Worm (Caenorhabditis elegans) whole organism, late embryonic: ENCODE data around the gene C08F11.17.

Experiments used
- C08G9.2 ChIP-seq: sonication (generic microtip); optimal IDR thresholded peaks from 2 replicates; lab custom pipeline; 2016; ENCODE audit warnings: mild to moderate bottlenecking, missing genetic modification characterization, moderate library complexity, missing compliant biosample characterization
- C38D4.7 ChIP-seq: fragments of 200-800 bp; sonication (Bioruptor generic); optimal IDR thresholded peaks from 2 replicates; lab custom pipeline; 2018; ENCODE audit warnings: mild to moderate bottlenecking, missing genetic modification characterization, moderate library complexity, missing compliant biosample characterization
- K09A11.1 ChIP-seq: sonication (generic microtip); optimal IDR thresholded peaks from 2 replicates; lab custom pipeline; 2017; ENCODE audit warnings: antibody characterized with exemption, mild to moderate bottlenecking, missing genetic modification characterization, missing compliant biosample characterization; ENCODE audit not compliant: insufficient read depth
- T23F11.4 ChIP-seq: fragments of 200-800 bp; sonication (Bioruptor generic); optimal IDR thresholded peaks from 2 replicates; lab custom pipeline; 2018; ENCODE audit warnings: mild to moderate bottlenecking, missing genetic modification characterization, missing compliant biosample characterization
- Y22D7AL.16 ChIP-seq: sonication (generic microtip); optimal IDR thresholded peaks from 2 replicates; lab custom pipeline; 2016; ENCODE audit warnings: missing genetic modification characterization, missing compliant biosample characterization
- ahr-1 ChIP-seq: sonication (generic microtip); optimal IDR thresholded peaks from 2 replicates; lab custom pipeline; 2016; ENCODE audit warnings: missing genetic modification characterization, missing compliant biosample characterization
- ceh-14 ChIP-seq: sonication (generic microtip); optimal IDR thresholded peaks from 2 replicates; lab custom pipeline; 2016; ENCODE audit warnings: missing genotype, missing genetic modification characterization, missing compliant biosample characterization
- ceh-22 ChIP-seq: sonication (generic microtip); optimal IDR thresholded peaks from 2 replicates; lab custom pipeline; 2017; ENCODE audit warnings: missing biosample characterization, missing genetic modification characterization
- ceh-24 ChIP-seq: sonication (generic microtip); optimal IDR thresholded peaks from 2 replicates; lab custom pipeline; 2016; ENCODE audit warnings: mild to moderate bottlenecking, missing genetic modification characterization, missing compliant biosample characterization
- ceh-31 ChIP-seq: sonication (generic microtip); optimal IDR thresholded peaks from 2 replicates; lab custom pipeline; 2016; ENCODE audit warnings: missing genetic modification characterization, missing compliant biosample characterization
- ceh-34 ChIP-seq: sonication (generic microtip); optimal IDR thresholded peaks from 2 replicates; lab custom pipeline; 2016; ENCODE audit warnings: mild to moderate bottlenecking, missing genetic modification characterization, missing compliant biosample characterization
- ceh-45 ChIP-seq: fragments of 200-800 bp; sonication (Bioruptor generic); IDR thresholded peaks from 2 replicates; pipeline ENCODE4 v1.3.6; 2022; ENCODE audit warnings: missing genetic modification reagents, missing genetic modification characterization, missing compliant biosample characterization
- ceh-48 ChIP-seq: sonication (generic microtip); optimal IDR thresholded peaks from 2 replicates; lab custom pipeline; 2016; ENCODE audit warnings: missing genetic modification characterization, inconsistent platforms, missing compliant biosample characterization
- ceh-6 ChIP-seq: fragments of 200-800 bp; sonication (Bioruptor generic); optimal IDR thresholded peaks from 2 replicates; lab custom pipeline; 2018; ENCODE audit warnings: mild to moderate bottlenecking, missing genetic modification characterization, missing compliant biosample characterization
- che-1 ChIP-seq: sonication (generic microtip); optimal IDR thresholded peaks from 2 replicates; lab custom pipeline; 2016; ENCODE audit warnings: mild to moderate bottlenecking, missing genetic modification characterization, missing compliant biosample characterization
- dve-1 ChIP-seq: sonication (generic microtip); optimal IDR thresholded peaks from 2 replicates; lab custom pipeline; 2017; ENCODE audit warnings: antibody characterized with exemption, mild to moderate bottlenecking, missing genetic modification characterization, missing compliant biosample characterization
- elt-2 ChIP-seq: sonication (generic microtip); optimal IDR thresholded peaks from 2 replicates; lab custom pipeline; 2016; ENCODE audit warnings: missing genetic modification reagents, missing genetic modification characterization, missing compliant biosample characterization
- eyg-1 ChIP-seq: sonication (generic microtip); optimal IDR thresholded peaks from 2 replicates; lab custom pipeline; 2016; ENCODE audit warnings: missing genotype, missing genetic modification characterization, missing compliant biosample characterization
- fkh-10 ChIP-seq: fragments of 150-350 bp; optimal IDR thresholded peaks from 2 replicates; lab custom pipeline; 2014; ENCODE audit warnings: missing biosample characterization, missing genetic modification reagents, missing genetic modification characterization
- hlh-13 ChIP-seq: fragments of 200-800 bp; sonication (Bioruptor generic); optimal IDR thresholded peaks from 2 replicates; lab custom pipeline; 2018; ENCODE audit warnings: mild to moderate bottlenecking, missing genetic modification characterization, missing compliant biosample characterization
- nfya-1 ChIP-seq: sonication (generic microtip); optimal IDR thresholded peaks from 2 replicates; lab custom pipeline; 2017; ENCODE audit warnings: missing genetic modification characterization, mild to moderate bottlenecking, missing compliant biosample characterization, antibody characterized with exemption, moderate library complexity
- npax-4 ChIP-seq: sonication (generic microtip); optimal IDR thresholded peaks from 2 replicates; lab custom pipeline; 2016; ENCODE audit warnings: missing genetic modification characterization, missing compliant biosample characterization
- pag-3 ChIP-seq: sonication (generic microtip); optimal IDR thresholded peaks from 2 replicates; lab custom pipeline; 2016; ENCODE audit warnings: missing compliant biosample characterization, missing genetic modification characterization, borderline replicate concordance
- pat-9 ChIP-seq: fragments of 200-800 bp; sonication (Bioruptor generic); optimal IDR thresholded peaks from 2 replicates; lab custom pipeline; 2018; ENCODE audit warnings: mild to moderate bottlenecking, missing genetic modification characterization, moderate library complexity, missing compliant biosample characterization
- pax-1 ChIP-seq: fragments of 150-350 bp; optimal IDR thresholded peaks from 2 replicates; lab custom pipeline; 2014; ENCODE audit warnings: missing biosample characterization, missing genetic modification characterization
- pha-2 ChIP-seq: sonication (generic microtip); optimal IDR thresholded peaks from 2 replicates; lab custom pipeline; 2017; ENCODE audit warnings: mild to moderate bottlenecking, missing genetic modification characterization, missing compliant biosample characterization
- pros-1 ChIP-seq: fragments of 150-350 bp; optimal IDR thresholded peaks from 2 replicates; lab custom pipeline; 2014; ENCODE audit warnings: missing biosample characterization, missing genetic modification reagents, missing genetic modification characterization
- ref-2 ChIP-seq: sonication (generic microtip); optimal IDR thresholded peaks from 2 replicates; lab custom pipeline; 2016; ENCODE audit warnings: missing genetic modification characterization, missing compliant biosample characterization
- rnt-1 ChIP-seq: sonication (generic microtip); optimal IDR thresholded peaks from 2 replicates; lab custom pipeline; 2016; ENCODE audit warnings: missing genetic modification characterization, missing compliant biosample characterization
- sdc-2 ChIP-seq: sonication (generic microtip); optimal IDR thresholded peaks from 2 replicates; lab custom pipeline; 2016; ENCODE audit warnings: missing genotype, missing genetic modification characterization, missing compliant biosample characterization
- sox-2 ChIP-seq: fragments of 200-800 bp; sonication (Bioruptor generic); IDR thresholded peaks from 2 replicates; pipeline ENCODE4 v1.3.6; 2022; ENCODE audit warnings: missing genetic modification reagents, missing genetic modification characterization, missing compliant biosample characterization
- syd-9 ChIP-seq: sonication (generic microtip); optimal IDR thresholded peaks from 2 replicates; lab custom pipeline; 2016; ENCODE audit warnings: mild to moderate bottlenecking, missing genetic modification characterization, moderate library complexity, missing compliant biosample characterization
- tbx-2 ChIP-seq: sonication (generic microtip); optimal IDR thresholded peaks from 2 replicates; lab custom pipeline; 2016; ENCODE audit warnings: missing genetic modification characterization, missing compliant biosample characterization
- tbx-7 ChIP-seq: sonication (generic microtip); optimal IDR thresholded peaks from 2 replicates; lab custom pipeline; 2016; ENCODE audit warnings: missing genotype, missing genetic modification characterization, missing compliant biosample characterization
- unc-42 ChIP-seq: sonication (generic microtip); optimal IDR thresholded peaks from 2 replicates; lab custom pipeline; 2016; ENCODE audit warnings: missing genotype, missing genetic modification characterization, missing compliant biosample characterization
- zip-5 ChIP-seq: sonication (generic microtip); optimal IDR thresholded peaks from 2 replicates; lab custom pipeline; 2016; ENCODE audit warnings: missing genetic modification characterization, missing compliant biosample characterization

C08F11.17 gene

ce11 chrIV:13626469-13626868, 23.7 kb downstream of the C08F11.17 start, which contains the start of gene sru-21:
sru-21 (plus strand) TSS chrIV:13626769.
- TF ChIP-seq nfya-1 (tag; lab: Kevin White, UChicago), result no peak
- no peak for TF ChIP-seq ceh-31
- no peak for TF ChIP-seq unc-42
- TF ChIP-seq pros-1 (tag; lab: Kevin White, UChicago), result no peak
- TF ChIP-seq pha-2 (tag; lab: Kevin White, UChicago), result no peak
- TF ChIP-seq ceh-48 (tag; lab: Kevin White, UChicago), result no peak
- TF ChIP-seq tbx-2 (tag; lab: Kevin White, UChicago), result no peak

- no peak for TF ChIP-seq fkh-10 (GFP tag; lab: Kevin White, UChicago)
- no peak for TF ChIP-seq tbx-7 (tag; lab: Kevin White, UChicago)
- no peak for TF ChIP-seq sdc-2
- TF ChIP-seq ceh-34 (tag; lab: Kevin White, UChicago), result no peak
- no peak for TF ChIP-seq tbx-2 (tag; lab: Kevin White, UChicago)
- TF ChIP-seq, all 69 proteins: peak for 0
Observed at ce11 chrIV:13623533-13623932, 26.6 kb downstream of the C08F11.17 start, which contains the start of gene C08F11.1. C08F11.1 (plus strand) TSS chrIV:13623833.

- TF ChIP-seq fkh-10 (GFP tag; lab: Kevin White, UChicago), result no peak
- TF ChIP-seq ref-2, result no peak
- no peak for TF ChIP-seq zip-5 (tag; lab: Kevin White, UChicago)
- no peak for TF ChIP-seq Y22D7AL.16
- TF ChIP-seq ceh-14 (tag; lab: Kevin White, UChicago), result no peak
- no peak for TF ChIP-seq T23F11.4 (GFP tag; lab: Kevin White, UChicago)
- no peak for TF ChIP-seq eyg-1
- no peak for TF ChIP-seq C38D4.7 (GFP tag; lab: Kevin White, UChicago)
- no peak for TF ChIP-seq sox-2 (GFP tag; lab: Robert Waterston, UW)
- TF ChIP-seq tbx-2 (tag; lab: Kevin White, UChicago), result no peak
- no peak for TF ChIP-seq pag-3 (tag; lab: Kevin White, UChicago)
- TF ChIP-seq che-1 (tag; lab: Kevin White, UChicago), result no peak
- TF ChIP-seq rnt-1 (tag; lab: Kevin White, UChicago), result no peak
- TF ChIP-seq ceh-6 (GFP tag; lab: Kevin White, UChicago), result no peak
- no peak for TF ChIP-seq ceh-22 (tag; lab: Kevin White, UChicago)
- no peak for TF ChIP-seq hlh-13 (GFP tag; lab: Kevin White, UChicago)
- TF ChIP-seq elt-2, result no peak
- TF ChIP-seq sdc-2, result no peak
- TF ChIP-seq npax-4 (tag; lab: Kevin White, UChicago), result no peak
Observed at ce11 chrIV:13619203-13619602, 30.9 kb downstream of the C08F11.17 start, which contains the start of gene C08F11.3. C08F11.3 (plus strand) TSS chrIV:13619503.

- TF ChIP-seq dve-1 (tag; lab: Kevin White, UChicago) (no peak), ahr-1 (no peak), ceh-24 (tag; lab: Kevin White, UChicago) (no peak), zip-5 (tag; lab: Kevin White, UChicago) (no peak), pax-1 (tag; lab: Kevin White, UChicago) (no peak), che-1 (tag; lab: Kevin White, UChicago) (no peak), ceh-22 (tag; lab: Kevin White, UChicago) (no peak), sox-2 (GFP tag; lab: Robert Waterston, UW) (no peak), K09A11.1 (tag; lab: Kevin White, UChicago) (no peak)
Observed at ce11 chrIV:13609755-13610154, 40.4 kb downstream of the C08F11.17 start, which contains the start of gene C08F11.13. C08F11.13 (minus strand) TSS chrIV:13609892.

- TF ChIP-seq syd-9 (tag; lab: Kevin White, UChicago), result no peak
- TF ChIP-seq pat-9, result no peak
- TF ChIP-seq ceh-45, result no peak
- TF ChIP-seq ceh-6 (GFP tag; lab: Kevin White, UChicago), result no peak
- TF ChIP-seq C08G9.2 (tag; lab: Kevin White, UChicago), result no peak
- TF ChIP-seq unc-42, result no peak
Observed at ce11 chrIV:13601973-13602669, 48.0 kb downstream of the C08F11.17 start, which contains the start of gene Y45F10B.59. Y45F10B.59 (plus strand) TSS chrIV:13602619.
